Fruit fly (Drosophila melanogaster) whole organism, adult: Measurements from ENCODE around the gene Bin1.

Experiments used
- CG11617 ChIP-seq: fragments of 200-800 bp; sonication (Bioruptor generic); optimal IDR thresholded peaks from 2 replicates; lab custom pipeline; 2017; ENCODE audit warnings: mild to moderate bottlenecking, missing biosample characterization, missing genetic modification reagents, missing genetic modification characterization
- CG12768 ChIP-seq: fragments of 200-800 bp; sonication (Bioruptor generic); optimal IDR thresholded peaks from 2 replicates; lab custom pipeline; 2017; ENCODE audit warnings: missing biosample characterization, missing genetic modification characterization, mild to moderate bottlenecking, moderate library complexity, missing genetic modification reagents
- CG14711 ChIP-seq: fragments of 200-800 bp; sonication (Bioruptor generic); optimal IDR thresholded peaks from 2 replicates; lab custom pipeline; 2018; ENCODE audit warnings: missing biosample characterization, mild to moderate bottlenecking, missing genetic modification characterization, moderate library complexity
- CG1620 ChIP-seq: fragments of 200-800 bp; sonication (Bioruptor generic); optimal IDR thresholded peaks from 2 replicates; lab custom pipeline; 2016; ENCODE audit warnings: missing biosample characterization, missing genetic modification characterization
- CG33017 ChIP-seq: fragments of 200-800 bp; sonication (Bioruptor generic); optimal IDR thresholded peaks from 2 replicates; lab custom pipeline; 2018; ENCODE audit warnings: missing biosample characterization, mild to moderate bottlenecking, missing genetic modification characterization, moderate library complexity
- CG5204 ChIP-seq: fragments of 200-800 bp; sonication (Bioruptor generic); optimal IDR thresholded peaks from 2 replicates; lab custom pipeline; 2016; ENCODE audit warnings: missing biosample characterization, missing genetic modification characterization
- CG7045 ChIP-seq: fragments of 200-800 bp; sonication (Bioruptor generic); optimal IDR thresholded peaks from 2 replicates; lab custom pipeline; 2017; ENCODE audit warnings: missing biosample characterization, mild to moderate bottlenecking, missing genetic modification characterization
- CG7101 ChIP-seq: fragments of 200-800 bp; sonication (Bioruptor generic); optimal IDR thresholded peaks from 2 replicates; lab custom pipeline; 2018; ENCODE audit warnings: missing biosample characterization, mild to moderate bottlenecking, missing genetic modification characterization, moderate library complexity
- Clk ChIP-seq: fragments of 200-800 bp; sonication (Bioruptor generic); optimal IDR thresholded peaks from 2 replicates; lab custom pipeline; 2017; ENCODE audit warnings: missing biosample characterization, missing genetic modification characterization
- Crg-1 ChIP-seq: fragments of 200-800 bp; sonication (Bioruptor generic); optimal IDR thresholded peaks from 2 replicates; lab custom pipeline; 2016; ENCODE audit warnings: missing biosample characterization, missing genetic modification characterization
- Hr96 ChIP-seq: fragments of 200-800 bp; sonication (Bioruptor generic); optimal IDR thresholded peaks from 2 replicates; lab custom pipeline; 2016; ENCODE audit warnings: missing biosample characterization, missing genetic modification characterization
- Mnt ChIP-seq: fragments of 200-800 bp; sonication (Bioruptor generic); optimal IDR thresholded peaks from 2 replicates; lab custom pipeline; 2016; ENCODE audit warnings: missing biosample characterization, mild to moderate bottlenecking, missing genetic modification characterization
- bab1 ChIP-seq: fragments of 200-800 bp; sonication (Bioruptor generic); optimal IDR thresholded peaks from 3 replicates; lab custom pipeline; 2019; ENCODE audit warnings: missing biosample characterization, mild to moderate bottlenecking, missing genetic modification characterization, moderate library complexity
- cic ChIP-seq: fragments of 200-800 bp; sonication (Bioruptor generic); optimal IDR thresholded peaks from 2 replicates; lab custom pipeline; 2017; ENCODE audit warnings: missing biosample characterization, mild to moderate bottlenecking, missing genetic modification characterization, moderate library complexity
- cnc ChIP-seq, 2 experiments: fragments of >200 bp; optimal IDR thresholded peaks; 2 replicates each; lab custom pipeline; 2017
- kay ChIP-seq: fragments of 200-800 bp; sonication (Bioruptor generic); peaks from one replicate; lab custom pipeline; 2016; ENCODE audit warnings: missing biosample characterization, missing genetic modification characterization, borderline replicate concordance
- ovo ChIP-seq: fragments of 200-800 bp; sonication (Bioruptor generic); optimal IDR thresholded peaks from 2 replicates; lab custom pipeline; 2016; ENCODE audit warnings: missing biosample characterization, missing genetic modification characterization
- pad ChIP-seq: fragments of 200-800 bp; sonication (Bioruptor generic); optimal IDR thresholded peaks from 3 replicates; lab custom pipeline; 2017; ENCODE audit warnings: missing biosample characterization, missing genetic modification characterization, mild to moderate bottlenecking, moderate library complexity, missing genetic modification reagents
- tj ChIP-seq: fragments of 200-800 bp; sonication (Bioruptor generic); optimal IDR thresholded peaks from 3 replicates; lab custom pipeline; 2017; ENCODE audit warnings: missing biosample characterization, mild to moderate bottlenecking, missing genetic modification characterization, moderate library complexity
- toe ChIP-seq: fragments of 200-800 bp; sonication (Bioruptor generic); optimal IDR thresholded peaks from 2 replicates; lab custom pipeline; 2016; ENCODE audit warnings: missing biosample characterization, missing genetic modification characterization

The Bin1 gene

DNA sequence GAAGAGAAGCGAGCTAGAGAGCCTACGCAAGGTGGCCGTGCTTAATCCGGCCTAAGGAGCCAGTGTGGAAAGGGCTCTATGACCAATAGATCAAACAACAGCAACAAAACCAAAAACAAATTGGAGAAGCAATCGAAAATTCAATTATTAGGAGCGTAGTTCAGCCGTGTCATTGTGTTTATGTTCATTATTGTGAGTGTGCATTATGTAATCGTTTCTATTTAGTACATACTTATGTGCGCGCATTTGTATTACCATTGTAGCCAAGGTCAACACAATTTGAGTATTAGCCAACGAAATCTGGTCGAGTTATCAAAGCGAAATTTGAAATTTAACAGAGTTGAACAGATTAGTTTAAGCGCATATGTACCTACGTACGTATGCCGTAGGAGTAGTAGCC is 40.7 kb downstream of the Bin1 start:
- no peak for TF ChIP-seq ovo (GFP tag; lab: Kevin White, UChicago)
- TF ChIP-seq CG14711 = no peak
- no peak for TF ChIP-seq CG33017 (tag; lab: Kevin White, UChicago)
- TF ChIP-seq CG5204 (GFP tag; lab: Kevin White, UChicago) = no peak
- TF ChIP-seq Hr96 = no peak
- no peak for TF ChIP-seq Crg-1 (GFP tag; lab: Kevin White, UChicago)
- no peak for TF ChIP-seq CG12768
- no peak for TF ChIP-seq toe (GFP tag; lab: Kevin White, UChicago)
- no peak for TF ChIP-seq bab1 (GFP tag; lab: Kevin White, UChicago)
- no peak for TF ChIP-seq tj (GFP tag; lab: Kevin White, UChicago)
- TF ChIP-seq CG7101 (tag; lab: Kevin White, UChicago) = no peak
- TF ChIP-seq CG11617 (GFP tag; lab: Kevin White, UChicago) = no peak
- TF ChIP-seq Clk (GFP tag; lab: Kevin White, UChicago) = no peak
- no peak for TF ChIP-seq cic (GFP tag; lab: Kevin White, UChicago)
- TF ChIP-seq CG1620 (GFP tag; lab: Kevin White, UChicago) = no peak
- no peak for TF ChIP-seq CG7045
- no peak for TF ChIP-seq Mnt
- TF ChIP-seq pad = no peak

DNA sequence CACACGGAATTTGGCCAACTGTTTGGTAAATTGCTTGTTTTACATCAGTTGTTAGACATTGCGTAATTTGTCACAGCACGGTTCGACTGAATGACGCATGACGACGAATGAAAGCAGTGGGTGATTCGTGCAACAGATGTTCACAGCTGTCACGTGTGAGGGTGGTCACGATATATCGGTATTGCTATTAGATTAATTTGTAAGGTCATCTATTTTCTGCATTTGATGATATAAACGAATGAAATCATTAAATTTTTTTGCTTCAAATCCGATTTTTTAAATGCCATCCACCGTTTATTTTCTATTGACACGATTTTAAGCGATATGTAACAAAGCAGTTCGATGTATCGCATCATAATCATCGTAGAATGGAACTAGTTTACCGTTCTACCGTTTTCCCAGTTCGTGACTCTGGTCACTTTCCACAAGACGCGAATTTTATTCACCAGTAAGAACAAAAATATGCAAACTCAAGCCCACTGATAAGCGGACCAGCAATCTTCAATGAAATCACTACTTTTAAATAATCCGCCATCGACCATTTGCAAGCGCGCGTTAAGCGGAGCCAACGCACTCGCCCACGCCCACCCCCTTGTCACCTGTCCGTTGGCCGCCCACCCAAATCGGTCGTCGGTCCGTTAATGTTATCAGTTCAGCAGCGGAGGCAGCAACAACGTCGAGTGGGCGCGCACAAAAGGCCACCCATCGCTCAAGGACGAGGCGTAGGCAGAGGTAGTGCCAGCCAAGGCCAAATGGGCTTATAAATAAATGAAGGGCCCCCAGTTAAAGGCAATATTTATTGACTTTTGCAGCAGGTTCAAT is 42.5 kb downstream of the Bin1 start, which contains the start of the genes Mic26-27 and CG5916:
TSS of gene Mic26-27 (minus strand) at position 224 of the 822 bp plus-strand sequence.
TSS of gene CG5916 (plus strand) at position 398 of the 822 bp plus-strand sequence.
- TF ChIP-seq CG5204 (GFP tag; lab: Kevin White, UChicago) (peak; percentile 29), Mnt (peak; percentile 90), CG7045 (peak; percentile 13), ovo (GFP tag; lab: Kevin White, UChicago) (peak; percentile 85), CG1620 (GFP tag; lab: Kevin White, UChicago) (peak; percentile 73), cic (GFP tag; lab: Kevin White, UChicago) (no peak), pad (peak; percentile 46), tj (GFP tag; lab: Kevin White, UChicago) (peak; percentile 71), kay (GFP tag; lab: Kevin White, UChicago) (no peak), CG33017 (tag; lab: Kevin White, UChicago) (peak; percentile 22), CG7101 (tag; lab: Kevin White, UChicago) (peak; percentile 18), CG11617 (GFP tag; lab: Kevin White, UChicago) (peak; percentile 79), CG14711 (peak; percentile 32), Clk (GFP tag; lab: Kevin White, UChicago) (peak; percentile 66), Hr96 (peak; percentile 71), bab1 (GFP tag; lab: Kevin White, UChicago) (peak; percentile 97), CG12768 (no peak), cnc (optimal IDR thresholded peaks at IDR 0.05; lab: Kevin White, UChicago) (no peak), toe (GFP tag; lab: Kevin White, UChicago) (peak; percentile 82), Crg-1 (GFP tag; lab: Kevin White, UChicago) (peak; percentile 17)
